4 worm cellular contexts compared by ENCODE assay signal in the genomic region with DNA sequence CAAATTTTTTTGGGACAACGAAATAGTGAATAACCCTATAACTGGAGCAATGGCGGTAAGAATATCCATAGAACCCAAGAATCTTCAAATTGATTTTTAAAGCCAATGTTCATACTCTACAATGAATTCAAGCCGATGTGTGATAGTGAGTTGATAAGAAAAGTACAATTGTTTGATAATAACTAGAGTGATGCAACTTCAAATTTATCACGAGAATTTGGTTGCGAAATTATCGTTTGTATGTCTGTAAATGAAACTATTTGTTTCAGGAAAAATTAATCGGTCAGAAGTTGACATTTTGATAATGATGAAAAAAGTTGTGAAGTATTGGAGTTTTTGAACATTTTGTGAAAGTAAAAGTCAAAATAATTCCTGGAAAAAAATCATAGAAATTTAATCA.
TF ChIP-seq lines count a peak whose summit lies in the region.

No protein-coding gene starts in this region.

TF ChIP-seq in whole organism, L1 larva, 84 proteins besides CTCF, POLR2A, EP300 and RAD21 (continued from another document):
- TF ChIP-seq pqm-1 (tag; optimal IDR thresholded peaks at IDR 0.05; lab: Kevin White, UChicago): peak; percentile 72
- TF ChIP-seq unc-130 (tag; optimal IDR thresholded peaks at IDR 0.05; lab: Kevin White, UChicago): no peak
- TF ChIP-seq efl-3 (GFP tag; optimal IDR thresholded peaks at IDR 0.05; lab: Kevin White, UChicago): no peak
- peak; percentile 93 for TF ChIP-seq elt-2 (tag; optimal IDR thresholded peaks at IDR 0.05; lab: Kevin White, UChicago)
- peak in 1 of 2 experiments; percentile 49 for TF ChIP-seq lin-35 (GFP tag; optimal IDR thresholded peaks at IDR 0.05; lab: Kevin White, UChicago)
- no peak for TF ChIP-seq nhr-12 (tag; optimal IDR thresholded peaks at IDR 0.05; lab: Kevin White, UChicago)
- TF ChIP-seq nhr-71 (tag; optimal IDR thresholded peaks at IDR 0.05; lab: Kevin White, UChicago): peak; percentile 16
- TF ChIP-seq grh-1 (GFP tag; IDR thresholded peaks at IDR 0.05; lab: Robert Waterston, UW): no peak
- TF ChIP-seq dsc-1 (tag; optimal IDR thresholded peaks at IDR 0.05; lab: Kevin White, UChicago): no peak
- no peak for TF ChIP-seq hlh-17 (GFP tag; optimal IDR thresholded peaks at IDR 0.05; lab: Kevin White, UChicago; ENCODE audit: borderline replicate concordance)
- no peak for TF ChIP-seq sptf-1 (tag; optimal IDR thresholded peaks at IDR 0.05; lab: Kevin White, UChicago)
- no peak for TF ChIP-seq aly-2 (tag; optimal IDR thresholded peaks at IDR 0.05; lab: Kevin White, UChicago)
- no peak for TF ChIP-seq vab-15 (tag; optimal IDR thresholded peaks at IDR 0.05; lab: Kevin White, UChicago)

TF ChIP-seq in whole organism, L2 larva, 48 proteins besides CTCF, POLR2A, EP300 and RAD21 (continued from another document):
- TF ChIP-seq alr-1 (tag; optimal IDR thresholded peaks at IDR 0.05; lab: Kevin White, UChicago): no peak
- TF ChIP-seq sma-9 (GFP tag; optimal IDR thresholded peaks at IDR 0.05; lab: Kevin White, UChicago): peak; percentile 76
- TF ChIP-seq sma-9 (tag; optimal IDR thresholded peaks at IDR 0.05; lab: Kevin White, UChicago): no peak
- TF ChIP-seq ztf-4 (tag; optimal IDR thresholded peaks at IDR 0.05; lab: Kevin White, UChicago): no peak
- TF ChIP-seq sem-4 (tag; optimal IDR thresholded peaks at IDR 0.05; lab: Kevin White, UChicago): no peak
- peak; percentile 37 for TF ChIP-seq crh-2 (tag; optimal IDR thresholded peaks at IDR 0.05; lab: Kevin White, UChicago)
- peak; percentile 93 for TF ChIP-seq fos-1 (tag; optimal IDR thresholded peaks at IDR 0.05; lab: Kevin White, UChicago)
- TF ChIP-seq zag-1 (tag; optimal IDR thresholded peaks at IDR 0.05; lab: Kevin White, UChicago): no peak
- TF ChIP-seq nhr-129 (tag; optimal IDR thresholded peaks at IDR 0.05; lab: Kevin White, UChicago): peak; percentile 80
- no peak for TF ChIP-seq nhr-77 (tag; optimal IDR thresholded peaks at IDR 0.05; lab: Kevin White, UChicago)
- TF ChIP-seq blmp-1 (tag; optimal IDR thresholded peaks at IDR 0.05; lab: Kevin White, UChicago; ENCODE audit: insufficient read depth): no peak
- TF ChIP-seq nhr-6 (tag; optimal IDR thresholded peaks at IDR 0.05; lab: Kevin White, UChicago): no peak
- TF ChIP-seq lin-13 (GFP tag; optimal IDR thresholded peaks at IDR 0.05; lab: Kevin White, UChicago): no peak
- TF ChIP-seq lin-11 (tag; optimal IDR thresholded peaks at IDR 0.05; lab: Kevin White, UChicago): no peak
- TF ChIP-seq nhr-237 (tag; optimal IDR thresholded peaks at IDR 0.05; lab: Kevin White, UChicago): no peak
- TF ChIP-seq ceh-82 (tag; optimal IDR thresholded peaks at IDR 0.05; lab: Kevin White, UChicago): no peak
- TF ChIP-seq nhr-21 (tag; optimal IDR thresholded peaks at IDR 0.05; lab: Kevin White, UChicago): no peak
- no peak for TF ChIP-seq nhr-10 (tag; optimal IDR thresholded peaks at IDR 0.05; lab: Kevin White, UChicago)

TF ChIP-seq in whole organism, L3 larva, 47 proteins besides CTCF, POLR2A, EP300 and RAD21 (continued from another document):
- no peak for TF ChIP-seq mdl-1 (tag; optimal IDR thresholded peaks at IDR 0.05; lab: Kevin White, UChicago)
- TF ChIP-seq mml-1 (tag; optimal IDR thresholded peaks at IDR 0.05; lab: Kevin White, UChicago): no peak
- no peak for TF ChIP-seq ceh-82 (tag; optimal IDR thresholded peaks at IDR 0.05; lab: Kevin White, UChicago)
- no peak for TF ChIP-seq nfya-1 (tag; optimal IDR thresholded peaks at IDR 0.05; lab: Kevin White, UChicago; ENCODE audit: insufficient read depth)
- no peak for TF ChIP-seq unc-62 (GFP tag; optimal IDR thresholded peaks at IDR 0.05; lab: Kevin White, UChicago)
- peak; percentile 14 for TF ChIP-seq jun-1 (tag; optimal IDR thresholded peaks at IDR 0.05; lab: Kevin White, UChicago)
- TF ChIP-seq nhr-67 (tag; optimal IDR thresholded peaks at IDR 0.05; lab: Kevin White, UChicago): no peak
- no peak for TF ChIP-seq ZK546.5 (tag; optimal IDR thresholded peaks at IDR 0.05; lab: Kevin White, UChicago)
- no peak for TF ChIP-seq nhr-11 (tag; optimal IDR thresholded peaks at IDR 0.05; lab: Kevin White, UChicago)
- TF ChIP-seq nhr-77 (tag; optimal IDR thresholded peaks at IDR 0.05; lab: Kevin White, UChicago): no peak
- TF ChIP-seq pqm-1 (tag; optimal IDR thresholded peaks at IDR 0.05; lab: Kevin White, UChicago): peak; percentile 80
- TF ChIP-seq nhr-25 (tag; optimal IDR thresholded peaks at IDR 0.05; lab: Kevin White, UChicago): no peak

TF ChIP-seq in whole organism, L4 larva, 104 proteins besides CTCF, POLR2A, EP300 and RAD21 (continued from another document):
- TF ChIP-seq hlh-30 (tag; optimal IDR thresholded peaks at IDR 0.05; lab: Kevin White, UChicago; ENCODE audit: insufficient read depth): peak; percentile 69
- TF ChIP-seq dve-1 (tag; optimal IDR thresholded peaks at IDR 0.05; lab: Kevin White, UChicago; ENCODE audit: insufficient read depth): peak; percentile 91
- no peak for TF ChIP-seq mdt-29 (GFP tag; IDR thresholded peaks at IDR 0.05; lab: Robert Waterston, UW)
- 0 out of 2 replicates have a peak, but pooled peaks have one; percentile 32 for TF ChIP-seq php-3 (GFP tag; IDR thresholded peaks at IDR 0.05; lab: Robert Waterston, UW)
- no peak for TF ChIP-seq Y5F2A.4 (GFP tag; optimal IDR thresholded peaks at IDR 0.05; lab: Kevin White, UChicago)
- 0 out of 2 replicates have a peak, but pooled peaks have one; percentile 24 for TF ChIP-seq pha-4 (GFP tag; IDR thresholded peaks at IDR 0.05; lab: Robert Waterston, UW)
- no peak for TF ChIP-seq pha-4 (tag; optimal IDR thresholded peaks at IDR 0.05; lab: Kevin White, UChicago)
- TF ChIP-seq nhr-77 (tag; optimal IDR thresholded peaks at IDR 0.05; lab: Kevin White, UChicago): peak; percentile 89
- peak; percentile 90 for TF ChIP-seq pqm-1 (tag; optimal IDR thresholded peaks at IDR 0.05; lab: Kevin White, UChicago)
TF ChIP-seq in whole organism, L4 larva: peak in this region for 14.
